Worm (Caenorhabditis elegans) whole organism, midembryonic: ENCODE results near the gene R01E6.2.

Experiments used
- T22C8.4 ChIP-seq: fragments of 200-800 bp; sonication (Bioruptor generic); IDR thresholded peaks from 2 replicates; pipeline ENCODE4 v1.3.6; 2022; ENCODE audit warnings: missing genetic modification characterization, missing compliant biosample characterization
- cog-1 ChIP-seq: sonication (generic microtip); optimal IDR thresholded peaks from 2 replicates; lab custom pipeline; 2016; ENCODE audit warnings: missing genetic modification characterization, missing compliant biosample characterization
- flt-1 ChIP-seq: fragments of 200-800 bp; sonication (Bioruptor generic); IDR thresholded peaks from 2 replicates; pipeline ENCODE4 v1.3.6; 2022; ENCODE audit warnings: missing genetic modification characterization, missing compliant biosample characterization
- klf-2 ChIP-seq: fragments of 200-800 bp; sonication (Bioruptor generic); conservative IDR thresholded peaks from 2 replicates; pipeline ENCODE4 v1.3.6; 2022; ENCODE audit warnings: missing genetic modification reagents, missing genetic modification characterization, missing compliant biosample characterization
- med-1 ChIP-seq: sonication (generic microtip); optimal IDR thresholded peaks from 2 replicates; lab custom pipeline; 2017; ENCODE audit warnings: missing genetic modification characterization, mild to moderate bottlenecking, missing compliant biosample characterization, antibody characterized with exemption, missing genetic modification reagents; ENCODE audit not compliant: insufficient read depth
- ref-1 ChIP-seq: fragments of 200-800 bp; sonication (Bioruptor generic); conservative IDR thresholded peaks from 2 replicates; pipeline ENCODE4 v1.3.6; 2022; ENCODE audit warnings: missing genetic modification reagents, missing genetic modification characterization, missing compliant biosample characterization
- tab-1 ChIP-seq: fragments of 200-800 bp; sonication (Bioruptor generic); IDR thresholded peaks from 2 replicates; pipeline ENCODE4 v1.3.6; 2022; ENCODE audit warnings: missing genetic modification characterization, missing compliant biosample characterization
- ztf-23 ChIP-seq: fragments of 200-800 bp; sonication (Bioruptor generic); IDR thresholded peaks from 2 replicates; pipeline ENCODE4 v1.3.6; 2022; ENCODE audit warnings: missing genetic modification reagents, missing genetic modification characterization, missing compliant biosample characterization
- ztf-29 ChIP-seq: fragments of 200-800 bp; sonication (Bioruptor generic); IDR thresholded peaks from 2 replicates; pipeline ENCODE4 v1.3.6; 2022; ENCODE audit warnings: missing genetic modification reagents, missing genetic modification characterization, missing compliant biosample characterization

R01E6.2 gene

DNA sequence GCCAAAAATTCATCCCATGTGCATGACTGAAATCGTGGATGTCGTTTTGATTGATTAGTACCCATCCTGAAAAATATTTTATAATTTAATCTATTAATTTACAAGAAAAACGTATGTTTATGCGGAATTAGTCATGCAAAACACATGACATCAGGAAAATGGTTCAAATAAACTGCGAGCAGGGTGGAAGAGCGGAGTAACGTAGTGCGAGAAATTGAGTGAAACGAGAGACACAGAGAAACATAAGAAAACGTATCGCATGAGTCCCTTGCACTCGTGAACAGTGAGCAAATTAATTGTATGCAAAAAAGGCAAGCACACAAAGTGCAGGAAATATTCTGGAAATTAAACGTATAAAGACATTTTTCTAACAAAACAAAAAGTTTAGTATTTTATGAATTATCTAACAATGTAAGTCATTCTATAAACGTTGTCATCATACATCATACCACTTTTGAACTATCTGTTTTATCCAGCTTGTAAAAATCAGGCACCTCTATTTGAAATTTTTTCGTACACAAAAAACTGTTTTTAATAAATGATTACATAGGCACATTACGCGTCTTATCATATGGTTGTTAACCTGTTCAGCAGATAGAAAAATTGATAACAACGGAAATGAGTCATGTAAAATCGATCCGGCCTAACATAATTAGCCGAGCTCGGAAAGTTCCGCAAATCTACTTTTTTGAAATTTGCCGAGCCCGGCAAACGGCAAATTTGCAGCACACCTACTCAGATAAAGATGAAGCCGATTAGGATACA lies 29.8 kb upstream of the R01E6.2 start, which contains the start of gene F54B11.5:
Gene F54B11.5 (minus strand): TSS at position 66 of the 765 bp plus-strand sequence.
- TF ChIP-seq ztf-23 (no peak), tab-1 (GFP tag; lab: Robert Waterston, UW) (no peak), med-1 (GFP tag; lab: Kevin White, UChicago) (no peak), cog-1 (tag; lab: Kevin White, UChicago) (peak; percentile 30), flt-1 (GFP tag; lab: Robert Waterston, UW) (0 out of 2 replicates have a peak, but pooled peaks have one; percentile 9)

ce11 chrX:13592367-13592766 lies 26.0 kb upstream of the R01E6.2 start, which contains the start of gene F54B11.4:
F54B11.4 (plus strand) TSS chrX:13592667.
- TF ChIP-seq T22C8.4 (no peak), ztf-23 (no peak), ref-1 (no peak), cog-1 (tag; lab: Kevin White, UChicago) (no peak), klf-2 (GFP tag; lab: Robert Waterston, UW) (no peak), med-1 (GFP tag; lab: Kevin White, UChicago) (no peak), ztf-29 (GFP tag; lab: Robert Waterston, UW) (no peak), tab-1 (GFP tag; lab: Robert Waterston, UW) (no peak), flt-1 (GFP tag; lab: Robert Waterston, UW) (no peak)

- TF ChIP-seq ztf-29 (GFP tag; lab: Robert Waterston, UW) (no peak), ref-1 (no peak), cog-1 (tag; lab: Kevin White, UChicago) (no peak), ztf-23 (no peak), T22C8.4 (no peak)
Observed at ce11 chrX:13591953-13592352, 25.6 kb upstream of the R01E6.2 start.

- TF ChIP-seq flt-1 (GFP tag; lab: Robert Waterston, UW) = no peak
- no peak for TF ChIP-seq cog-1 (tag; lab: Kevin White, UChicago)
- TF ChIP-seq T22C8.4 = no peak
- no peak for TF ChIP-seq tab-1 (GFP tag; lab: Robert Waterston, UW)
- TF ChIP-seq ztf-29 (GFP tag; lab: Robert Waterston, UW) = no peak
- TF ChIP-seq med-1 (GFP tag; lab: Kevin White, UChicago) = no peak
- TF ChIP-seq klf-2 (GFP tag; lab: Robert Waterston, UW) = no peak
- no peak for TF ChIP-seq ztf-23
- TF ChIP-seq ref-1 = no peak
Observed at ce11 chrX:13591175-13591574, 24.8 kb upstream of the R01E6.2 start, which contains the start of gene col-44. col-44 (plus strand) TSS chrX:13591475.

ce11 chrX:13590688-13591087 lies 24.4 kb upstream of the R01E6.2 start:
- TF ChIP-seq ztf-23 (no peak), med-1 (GFP tag; lab: Kevin White, UChicago) (no peak), ztf-29 (GFP tag; lab: Robert Waterston, UW) (no peak), ref-1 (no peak), tab-1 (GFP tag; lab: Robert Waterston, UW) (no peak), klf-2 (GFP tag; lab: Robert Waterston, UW) (no peak), cog-1 (tag; lab: Kevin White, UChicago) (no peak), T22C8.4 (no peak), flt-1 (GFP tag; lab: Robert Waterston, UW) (no peak)

ce11 chrX:13589735-13590134 lies 23.4 kb upstream of the R01E6.2 start, which contains the start of gene col-9:
col-9 (plus strand) TSS chrX:13590035.
- TF ChIP-seq flt-1 (GFP tag; lab: Robert Waterston, UW) (no peak), ztf-23 (no peak), med-1 (GFP tag; lab: Kevin White, UChicago) (no peak), T22C8.4 (no peak), cog-1 (tag; lab: Kevin White, UChicago) (no peak), ref-1 (no peak)

ce11 chrX:13584725-13585371 lies 18.5 kb upstream of the R01E6.2 start, which contains the start of gene unc-84:
unc-84 (plus strand) TSS chrX:13584775.
- TF ChIP-seq ztf-29 (GFP tag; lab: Robert Waterston, UW) = no peak
- 0 out of 2 replicates have a peak, but pooled peaks have one; percentile 39 for TF ChIP-seq tab-1 (GFP tag; lab: Robert Waterston, UW)
- TF ChIP-seq flt-1 (GFP tag; lab: Robert Waterston, UW) = peak; percentile 42; the same call in 1 of the 2 replicates

ce11 chrX:13583895-13584344 lies 17.6 kb upstream of the R01E6.2 start:
- TF ChIP-seq tab-1 (GFP tag; lab: Robert Waterston, UW) (peak; percentile 75), med-1 (GFP tag; lab: Kevin White, UChicago) (no peak), cog-1 (tag; lab: Kevin White, UChicago) (peak; percentile 75), T22C8.4 (peak; percentile 39; the same call in 1 of the 2 replicates), ztf-29 (GFP tag; lab: Robert Waterston, UW) (no peak), ref-1 (no peak), klf-2 (GFP tag; lab: Robert Waterston, UW) (no peak), flt-1 (GFP tag; lab: Robert Waterston, UW) (peak; percentile 62; the same call in 1 of the 2 replicates)

ce11 chrX:13581820-13582219 lies 15.5 kb upstream of the R01E6.2 start, which contains the start of gene F54B11.10:
F54B11.10 (plus strand) TSS chrX:13582120.
- TF ChIP-seq cog-1 (tag; lab: Kevin White, UChicago) (no peak), klf-2 (GFP tag; lab: Robert Waterston, UW) (no peak), ztf-29 (GFP tag; lab: Robert Waterston, UW) (no peak), tab-1 (GFP tag; lab: Robert Waterston, UW) (no peak), ref-1 (no peak), T22C8.4 (no peak), flt-1 (GFP tag; lab: Robert Waterston, UW) (no peak), med-1 (GFP tag; lab: Kevin White, UChicago) (no peak), ztf-23 (no peak)
